Fruit fly (Drosophila melanogaster): ENCODE measurements around the gene CG31673.

CG31673 gene

dm6 chr2L:20793881-20794280 lies 35.5 kb upstream of the CG31673 start (continued):
- TF ChIP-seq CG34376 (GFP tag; optimal IDR thresholded peaks at IDR 0.05): peak; percentile 36
- no peak for TF ChIP-seq gsb (GFP tag; IDR thresholded peaks at IDR 0.05)
- TF ChIP-seq CoRest (tag; optimal IDR thresholded peaks at IDR 0.05): no peak
- TF ChIP-seq unc-4 (GFP tag; IDR thresholded peaks at IDR 0.05; ENCODE audit: partially characterized antibody): peak; percentile 50; the same call in 1 of the 2 replicates
- peak; percentile 28; the same call in 1 of the 3 replicates for TF ChIP-seq ken (GFP tag; IDR thresholded peaks at IDR 0.05)
- TF ChIP-seq CG18476 (GFP tag; optimal IDR thresholded peaks at IDR 0.05): no peak
- TF ChIP-seq sd (tag; optimal IDR thresholded peaks at IDR 0.05): no peak
- TF ChIP-seq ash1 (GFP tag; optimal IDR thresholded peaks at IDR 0.05): no peak
- no peak for TF ChIP-seq CG12155 (GFP tag; optimal IDR thresholded peaks at IDR 0.05)
- TF ChIP-seq CG43689 (GFP tag; IDR thresholded peaks at IDR 0.05): no peak
- 0 out of 3 replicates have a peak, but pooled peaks have one; percentile 21 for TF ChIP-seq CG7357 (GFP tag; IDR thresholded peaks at IDR 0.05)
- TF ChIP-seq CG8388 (GFP tag; optimal IDR thresholded peaks at IDR 0.05): no peak
- TF ChIP-seq mam (GFP tag; optimal IDR thresholded peaks at IDR 0.05): no peak
- no peak for TF ChIP-seq disco-r (GFP tag; optimal IDR thresholded peaks at IDR 0.05)
- TF ChIP-seq gfzf (GFP tag; optimal IDR thresholded peaks at IDR 0.05): peak; percentile 17
- no peak for TF ChIP-seq NfI (GFP tag; optimal IDR thresholded peaks at IDR 0.05)
- no peak for TF ChIP-seq h (optimal IDR thresholded peaks at IDR 0.05)
- peak; percentile 48; the same call in 1 of the 2 replicates for TF ChIP-seq Bgb (GFP tag; IDR thresholded peaks at IDR 0.05; ENCODE audit: partially characterized antibody)
- peak; percentile 42 for TF ChIP-seq CG13287 (GFP tag; IDR thresholded peaks at IDR 0.05; ENCODE audit: partially characterized antibody)
- peak; percentile 79 for TF ChIP-seq ci (GFP tag; IDR thresholded peaks at IDR 0.05)
- TF ChIP-seq CG7963 (GFP tag; IDR thresholded peaks at IDR 0.05; ENCODE audit: partially characterized antibody): no peak
- TF ChIP-seq CG11456 (GFP tag; IDR thresholded peaks at IDR 0.05): no peak
- TF ChIP-seq chn (GFP tag; optimal IDR thresholded peaks at IDR 0.05): no peak
- peak; percentile 54 to 69 for TF ChIP-seq Trl (optimal IDR thresholded peaks at IDR 0.05)
- TF ChIP-seq Trl (GFP tag; optimal IDR thresholded peaks at IDR 0.05): peak; percentile 33
- no peak for TF ChIP-seq Ets65A (GFP tag)
- TF ChIP-seq tna (GFP tag; IDR thresholded peaks at IDR 0.05; ENCODE audit: partially characterized antibody): peak; percentile 49; the same call in 1 of the 2 replicates
- 0 out of 3 replicates have a peak, but pooled peaks have one; percentile 19 for TF ChIP-seq knrl (GFP tag; IDR thresholded peaks at IDR 0.05; ENCODE audit: partially characterized antibody)
- no peak for TF ChIP-seq CG1233 (GFP tag; optimal IDR thresholded peaks at IDR 0.05)
- peak; percentile 45 for TF ChIP-seq her (GFP tag; optimal IDR thresholded peaks at IDR 0.05)
- TF ChIP-seq pan (optimal IDR thresholded peaks at IDR 0.05): no peak
- TF ChIP-seq pan (GFP tag; optimal IDR thresholded peaks at IDR 0.05 in 1 of 2, IDR thresholded peaks at IDR 0.05 in 1 of 2): no peak
- no peak for TF ChIP-seq D (optimal IDR thresholded peaks at IDR 0.05)
- TF ChIP-seq D (GFP tag; optimal IDR thresholded peaks at IDR 0.05): no peak
- peak in 1 of 2 experiments; percentile 2 for TF ChIP-seq Hr51 (GFP tag; optimal IDR thresholded peaks at IDR 0.05)
- peak; percentile 60 for TF ChIP-seq CG15514 (GFP tag; optimal IDR thresholded peaks at IDR 0.05)
- TF ChIP-seq CG33557 (GFP tag; optimal IDR thresholded peaks at IDR 0.05): no peak
- TF ChIP-seq ato (GFP tag; IDR thresholded peaks at IDR 0.05; ENCODE audit: partially characterized antibody): 0 out of 2 replicates have a peak, but pooled peaks have one; percentile 15
- TF ChIP-seq tin (GFP tag; optimal IDR thresholded peaks at IDR 0.05): no peak
- TF ChIP-seq CG12071 (GFP tag; optimal IDR thresholded peaks at IDR 0.05): peak; percentile 30
- TF ChIP-seq CG8290 (GFP tag; optimal IDR thresholded peaks at IDR 0.05): no peak
- peak in 1 of 2 experiments; percentile 60 for TF ChIP-seq CG8290 (tag; optimal IDR thresholded peaks at IDR 0.05)
- TF ChIP-seq nom (GFP tag; optimal IDR thresholded peaks at IDR 0.05): peak; percentile 40
- TF ChIP-seq CG32532 (GFP tag; IDR thresholded peaks at IDR 0.05): peak; percentile 27; the same call in 1 of the 2 replicates
- TF ChIP-seq CG14014 (GFP tag; IDR thresholded peaks at IDR 0.05): peak; percentile 36; the same call in 1 of the 2 replicates
- TF ChIP-seq CG16863 (GFP tag; optimal IDR thresholded peaks at IDR 0.05): no peak
- no peak for TF ChIP-seq CG10366 (GFP tag; IDR thresholded peaks at IDR 0.05)
- no peak for TF ChIP-seq D19B (GFP tag; optimal IDR thresholded peaks at IDR 0.05)
- TF ChIP-seq CG2199 (GFP tag; IDR thresholded peaks at IDR 0.05): 0 out of 3 replicates have a peak, but pooled peaks have one; percentile 71
- TF ChIP-seq sug (tag; optimal IDR thresholded peaks at IDR 0.05): peak; percentile 23
- peak; percentile 31 for TF ChIP-seq BEAF-32 (GFP tag; optimal IDR thresholded peaks at IDR 0.05)

All from whole organism, embryonic.